Worm (Caenorhabditis elegans) whole organism, late embryonic: Measurements from ENCODE around the gene arid-1.

ENCODE experiments used
- C38D4.7 ChIP-seq: fragments of 200-800 bp; sonication (Bioruptor generic); optimal IDR thresholded peaks from 2 replicates; lab custom pipeline; 2018; ENCODE audit warnings: mild to moderate bottlenecking, missing genetic modification characterization, moderate library complexity, missing compliant biosample characterization
- T23F11.4 ChIP-seq: fragments of 200-800 bp; sonication (Bioruptor generic); optimal IDR thresholded peaks from 2 replicates; lab custom pipeline; 2018; ENCODE audit warnings: mild to moderate bottlenecking, missing genetic modification characterization, missing compliant biosample characterization
- Y22D7AL.16 ChIP-seq: sonication (generic microtip); optimal IDR thresholded peaks from 2 replicates; lab custom pipeline; 2016; ENCODE audit warnings: missing genetic modification characterization, missing compliant biosample characterization
- ceh-22 ChIP-seq: sonication (generic microtip); optimal IDR thresholded peaks from 2 replicates; lab custom pipeline; 2017; ENCODE audit warnings: missing biosample characterization, missing genetic modification characterization
- ceh-24 ChIP-seq: sonication (generic microtip); optimal IDR thresholded peaks from 2 replicates; lab custom pipeline; 2016; ENCODE audit warnings: mild to moderate bottlenecking, missing genetic modification characterization, missing compliant biosample characterization
- ceh-30 ChIP-seq: fragments of 150-350 bp; optimal IDR thresholded peaks from 2 replicates; lab custom pipeline; 2014; ENCODE audit warnings: missing biosample characterization, missing genetic modification characterization
- ceh-34 ChIP-seq: sonication (generic microtip); optimal IDR thresholded peaks from 2 replicates; lab custom pipeline; 2016; ENCODE audit warnings: mild to moderate bottlenecking, missing genetic modification characterization, missing compliant biosample characterization
- ceh-9 ChIP-seq: sonication (generic microtip); optimal IDR thresholded peaks from 2 replicates; lab custom pipeline; 2016; ENCODE audit warnings: mild to moderate bottlenecking, missing genetic modification characterization, inconsistent platforms, missing compliant biosample characterization
- dve-1 ChIP-seq: sonication (generic microtip); optimal IDR thresholded peaks from 2 replicates; lab custom pipeline; 2017; ENCODE audit warnings: antibody characterized with exemption, mild to moderate bottlenecking, missing genetic modification characterization, missing compliant biosample characterization
- elt-4 ChIP-seq: sonication (generic microtip); optimal IDR thresholded peaks from 2 replicates; lab custom pipeline; 2016; ENCODE audit warnings: missing genetic modification characterization, missing compliant biosample characterization
- fax-1 ChIP-seq: sonication (generic microtip); optimal IDR thresholded peaks from 2 replicates; lab custom pipeline; 2016; ENCODE audit warnings: missing genotype, missing genetic modification characterization, missing compliant biosample characterization
- fkh-10 ChIP-seq: fragments of 150-350 bp; optimal IDR thresholded peaks from 2 replicates; lab custom pipeline; 2014; ENCODE audit warnings: missing biosample characterization, missing genetic modification reagents, missing genetic modification characterization
- fkh-6 ChIP-seq: sonication (generic microtip); optimal IDR thresholded peaks from 2 replicates; lab custom pipeline; 2016; ENCODE audit warnings: missing genetic modification characterization, missing compliant biosample characterization
- gmeb-2 ChIP-seq: sonication (generic microtip); optimal IDR thresholded peaks from 2 replicates; lab custom pipeline; 2016; ENCODE audit warnings: missing genetic modification characterization, inconsistent platforms, missing compliant biosample characterization
- hlh-15 ChIP-seq: sonication (generic microtip); optimal IDR thresholded peaks from 2 replicates; lab custom pipeline; 2016; ENCODE audit warnings: missing genetic modification characterization, missing compliant biosample characterization
- hlh-30 ChIP-seq: sonication (generic microtip); optimal IDR thresholded peaks from 2 replicates; lab custom pipeline; 2017; ENCODE audit warnings: antibody characterized with exemption, missing genetic modification characterization, missing compliant biosample characterization; ENCODE audit not compliant: insufficient read depth
- hlh-8 ChIP-seq: sonication (generic microtip); optimal IDR thresholded peaks from 2 replicates; lab custom pipeline; 2016; ENCODE audit warnings: missing genotype, missing genetic modification characterization, missing compliant biosample characterization
- lin-11 ChIP-seq: fragments of 200-800 bp; sonication (Bioruptor generic); optimal IDR thresholded peaks from 2 replicates; lab custom pipeline; 2018; ENCODE audit warnings: mild to moderate bottlenecking, missing genetic modification characterization, missing compliant biosample characterization
- madf-2 ChIP-seq: sonication (generic microtip); optimal IDR thresholded peaks from 2 replicates; lab custom pipeline; 2017; ENCODE audit warnings: missing genetic modification characterization, missing compliant biosample characterization
- mec-3 ChIP-seq: sonication (generic microtip); optimal IDR thresholded peaks from 2 replicates; lab custom pipeline; 2016; ENCODE audit warnings: borderline replicate concordance, missing genetic modification characterization, missing compliant biosample characterization
- nfya-1 ChIP-seq: sonication (generic microtip); optimal IDR thresholded peaks from 2 replicates; lab custom pipeline; 2017; ENCODE audit warnings: missing genetic modification characterization, mild to moderate bottlenecking, missing compliant biosample characterization, antibody characterized with exemption, moderate library complexity
- npax-4 ChIP-seq: sonication (generic microtip); optimal IDR thresholded peaks from 2 replicates; lab custom pipeline; 2016; ENCODE audit warnings: missing genetic modification characterization, missing compliant biosample characterization
- pax-1 ChIP-seq: fragments of 150-350 bp; optimal IDR thresholded peaks from 2 replicates; lab custom pipeline; 2014; ENCODE audit warnings: missing biosample characterization, missing genetic modification characterization
- pha-4 ChIP-seq: fragments of 150-350 bp; optimal IDR thresholded peaks from 2 replicates; lab custom pipeline; 2018; ENCODE audit warnings: missing biosample characterization, missing genetic modification reagents, missing genetic modification characterization
- pqm-1 ChIP-seq: sonication (generic microtip); optimal IDR thresholded peaks from 2 replicates; lab custom pipeline; 2016; ENCODE audit warnings: missing genetic modification characterization, missing compliant biosample characterization
- ref-2 ChIP-seq: sonication (generic microtip); optimal IDR thresholded peaks from 2 replicates; lab custom pipeline; 2016; ENCODE audit warnings: missing genetic modification characterization, missing compliant biosample characterization
- syd-9 ChIP-seq: sonication (generic microtip); optimal IDR thresholded peaks from 2 replicates; lab custom pipeline; 2016; ENCODE audit warnings: mild to moderate bottlenecking, missing genetic modification characterization, moderate library complexity, missing compliant biosample characterization
- tbx-7 ChIP-seq: sonication (generic microtip); optimal IDR thresholded peaks from 2 replicates; lab custom pipeline; 2016; ENCODE audit warnings: missing genotype, missing genetic modification characterization, missing compliant biosample characterization
- ttx-3 ChIP-seq: sonication (generic microtip); optimal IDR thresholded peaks from 2 replicates; lab custom pipeline; 2016; ENCODE audit warnings: missing genetic modification reagents, missing genetic modification characterization, missing compliant biosample characterization
- unc-42 ChIP-seq: sonication (generic microtip); optimal IDR thresholded peaks from 2 replicates; lab custom pipeline; 2016; ENCODE audit warnings: missing genotype, missing genetic modification characterization, missing compliant biosample characterization
- unc-55 ChIP-seq: sonication (generic microtip); optimal IDR thresholded peaks from 2 replicates; lab custom pipeline; 2017; ENCODE audit warnings: missing biosample characterization, missing genetic modification reagents, missing genetic modification characterization
- zip-5 ChIP-seq: sonication (generic microtip); optimal IDR thresholded peaks from 2 replicates; lab custom pipeline; 2016; ENCODE audit warnings: missing genetic modification characterization, missing compliant biosample characterization
- ztf-16 ChIP-seq: sonication (generic microtip); optimal IDR thresholded peaks from 2 replicates; lab custom pipeline; 2017; ENCODE audit warnings: missing genetic modification characterization, missing compliant biosample characterization

Gene arid-1

DNA sequence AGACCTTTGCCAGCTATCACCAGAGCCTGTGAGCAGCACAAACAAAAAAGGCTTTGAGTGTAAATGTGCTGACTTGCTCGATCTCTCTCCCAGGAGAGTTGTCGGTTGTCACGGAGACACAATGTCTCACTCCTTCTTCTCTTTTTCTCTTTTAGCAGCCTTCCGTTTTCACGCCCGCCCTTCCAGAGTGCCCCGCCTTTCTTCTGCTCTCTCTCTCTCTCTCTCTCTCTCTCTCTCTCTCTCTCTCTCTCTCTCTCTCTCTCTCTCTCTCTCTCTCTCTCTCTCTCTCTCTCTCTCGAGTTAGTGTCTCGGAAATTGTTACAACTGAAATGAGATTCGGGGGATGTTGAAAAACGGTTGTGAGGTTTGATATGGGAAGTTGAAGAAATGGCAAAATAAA lies 12.5 kb upstream of the arid-1 start:
- peak; percentile 1 for TF ChIP-seq T23F11.4 (GFP tag; lab: Kevin White, UChicago)
- TF ChIP-seq ref-2 (tag; lab: Kevin White, UChicago) = no peak

DNA sequence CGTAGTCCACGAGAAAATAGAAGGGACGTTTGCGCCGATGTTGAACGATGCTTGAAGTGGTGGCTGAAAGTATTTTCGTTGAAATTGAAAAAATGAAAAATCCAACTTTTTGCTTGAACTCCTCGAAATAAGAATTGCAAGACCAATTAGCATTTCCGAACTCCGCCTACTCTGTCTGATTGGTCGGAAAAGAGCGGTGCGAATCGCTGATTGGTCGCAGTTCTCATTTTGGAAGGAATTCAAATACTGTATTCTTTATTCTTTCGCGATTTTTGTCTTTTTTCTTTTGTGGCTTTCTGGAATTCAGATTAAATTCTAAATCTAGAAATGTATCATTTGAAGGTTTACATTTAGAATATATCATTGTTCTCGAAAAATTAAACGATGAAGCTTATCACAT lies 11.4 kb upstream of the arid-1 start:
- TF ChIP-seq nfya-1 = peak; percentile 73
- TF ChIP-seq ttx-3 = no peak

DNA sequence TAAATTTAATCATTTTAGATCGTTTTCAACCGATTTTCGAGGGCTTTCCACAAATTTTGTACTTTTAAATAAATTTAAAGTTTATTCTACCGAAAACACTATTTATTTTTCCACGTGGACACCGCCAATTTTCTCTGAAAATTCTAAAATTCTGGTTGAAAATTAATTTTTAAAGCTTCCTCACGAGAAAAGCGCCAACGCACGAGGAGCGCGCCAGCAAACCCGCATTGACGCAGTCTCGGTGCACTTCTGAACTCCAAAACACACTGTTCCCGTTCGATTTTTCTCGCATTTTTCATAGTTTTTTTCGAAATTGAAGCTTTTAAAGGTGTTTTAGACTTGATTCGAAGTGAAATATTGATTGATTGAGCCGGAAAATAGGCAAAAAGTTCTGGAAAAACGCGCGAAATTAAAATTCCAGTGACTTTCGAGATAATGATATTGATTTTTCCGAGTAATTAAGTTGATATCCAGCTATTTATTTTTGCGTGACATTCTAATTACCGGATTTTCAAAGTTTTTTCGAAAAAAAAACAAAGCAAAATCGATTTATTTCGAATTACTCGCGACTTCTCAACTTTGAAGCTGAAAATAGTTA lies 9.0 kb upstream of the arid-1 start, which contains the start of gene cul-3:
Gene cul-3, plus strand, starts transcription at position 548 of the 598 bp plus-strand sequence.
- TF ChIP-seq nfya-1 (peak; percentile 39), unc-42 (peak; percentile 4), pax-1 (tag; lab: Kevin White, UChicago) (no peak), ztf-16 (tag; lab: Kevin White, UChicago) (peak; percentile 17)

DNA sequence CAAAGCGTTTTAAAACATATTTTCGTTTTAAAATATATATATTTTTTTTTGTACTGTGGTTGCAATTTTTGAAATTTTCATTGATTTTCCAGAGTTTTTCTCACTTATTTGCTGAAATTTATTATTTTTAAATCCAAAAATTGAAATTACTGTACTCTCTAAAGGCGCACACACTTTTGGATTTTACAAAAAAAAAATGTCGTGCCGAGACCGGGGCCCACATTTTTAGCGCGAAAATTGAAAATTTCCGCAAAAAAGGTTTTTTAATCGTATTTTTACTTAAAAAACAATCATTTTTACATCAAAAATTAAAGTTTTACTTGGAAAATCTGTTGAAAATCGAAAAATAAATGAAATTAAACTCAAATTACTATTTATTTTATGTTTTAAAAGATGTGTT lies 843 bp upstream of the arid-1 start:
- TF ChIP-seq tbx-7 (tag; lab: Kevin White, UChicago) (no peak), ceh-22 (tag; lab: Kevin White, UChicago) (no peak), unc-55 (GFP tag; lab: Kevin White, UChicago) (no peak), madf-2 (tag; lab: Kevin White, UChicago) (no peak), fkh-6 (tag; lab: Kevin White, UChicago) (no peak), hlh-30 (tag; lab: Kevin White, UChicago) (no peak), hlh-8 (tag; lab: Kevin White, UChicago) (no peak), fkh-10 (GFP tag; lab: Kevin White, UChicago) (no peak), unc-42 (no peak), ztf-16 (tag; lab: Kevin White, UChicago) (no peak), fax-1 (tag; lab: Kevin White, UChicago) (no peak), T23F11.4 (GFP tag; lab: Kevin White, UChicago) (no peak), ttx-3 (no peak)
- TF ChIP-seq, all 69 proteins: peak for 0

DNA sequence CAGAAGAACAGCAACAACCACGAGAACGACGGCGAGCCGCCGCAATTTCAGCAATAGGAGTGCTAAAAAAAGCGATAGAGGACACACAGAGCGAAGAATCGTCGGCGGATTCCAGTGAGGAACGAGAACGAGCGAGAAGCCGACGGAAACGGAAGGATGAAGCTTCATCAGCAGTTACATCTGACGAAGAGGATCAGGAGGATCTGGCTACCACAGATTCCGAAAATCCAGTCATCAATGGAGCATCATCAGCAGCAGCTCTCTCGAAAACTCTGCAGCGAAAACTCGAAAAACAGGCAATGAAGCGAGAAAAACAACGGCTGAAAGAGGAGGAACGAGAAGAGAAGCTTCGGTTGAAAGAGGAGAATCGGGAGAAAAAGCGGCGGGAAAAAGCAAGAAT lies 3.5 kb downstream of the arid-1 start:
- TF ChIP-seq pqm-1 (tag; lab: Kevin White, UChicago) (no peak), npax-4 (tag; lab: Kevin White, UChicago) (no peak), Y22D7AL.16 (tag; lab: Kevin White, UChicago) (no peak), dve-1 (no peak), elt-4 (peak; percentile 76), madf-2 (tag; lab: Kevin White, UChicago) (no peak), ceh-30 (no peak), mec-3 (tag; lab: Kevin White, UChicago) (peak; percentile 66)

DNA sequence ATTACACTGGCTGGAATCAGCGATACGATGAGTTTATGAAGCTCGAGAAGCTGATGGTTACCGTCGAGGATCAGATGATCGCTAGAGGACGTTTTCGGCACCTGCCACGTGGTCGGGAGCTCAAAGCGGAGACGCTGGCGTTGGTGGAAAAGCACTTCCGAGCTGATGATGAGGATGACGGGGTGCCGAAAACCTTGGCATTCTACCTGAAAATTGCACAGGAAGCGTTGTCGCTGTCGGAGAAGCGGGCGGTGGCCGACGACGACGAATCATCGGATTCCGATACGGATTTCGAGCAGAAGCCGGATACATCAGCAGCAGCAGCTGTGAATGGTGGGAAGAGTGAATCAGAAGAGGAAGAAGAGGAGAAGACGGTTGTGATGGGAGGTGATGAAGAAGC lies 8.8 kb downstream of the arid-1 start:
- TF ChIP-seq elt-4 (peak; percentile 77), gmeb-2 (tag; lab: Kevin White, UChicago) (no peak)

DNA sequence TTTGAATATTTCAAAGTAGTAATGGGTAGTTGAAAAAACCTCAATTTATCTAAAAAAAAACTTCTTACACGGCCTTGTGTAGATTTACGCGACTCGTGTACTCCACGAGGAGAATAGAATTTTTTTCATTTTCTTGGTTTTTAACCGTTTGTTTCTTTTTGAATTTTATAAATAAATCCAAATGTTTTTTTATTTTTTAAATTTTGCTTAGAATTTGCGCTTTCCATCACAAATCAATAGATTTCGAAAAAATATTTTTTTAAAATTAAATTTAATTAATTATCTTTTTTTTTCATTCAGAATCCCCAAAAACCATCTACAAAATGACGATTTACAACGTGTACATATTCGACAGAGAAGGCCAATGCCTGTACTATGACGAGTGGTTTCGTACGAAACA lies 15.3 kb downstream of the arid-1 start, which contains the start of gene trpp-1:
Gene trpp-1, plus strand, starts transcription at position 301 of the 400 bp plus-strand sequence.
- TF ChIP-seq fkh-6 (tag; lab: Kevin White, UChicago) (no peak), ceh-24 (tag; lab: Kevin White, UChicago) (no peak), zip-5 (tag; lab: Kevin White, UChicago) (no peak), gmeb-2 (tag; lab: Kevin White, UChicago) (no peak), ceh-34 (tag; lab: Kevin White, UChicago) (no peak), pax-1 (tag; lab: Kevin White, UChicago) (no peak), ttx-3 (no peak), syd-9 (tag; lab: Kevin White, UChicago) (no peak), ceh-30 (no peak), dve-1 (no peak), ceh-9 (tag; lab: Kevin White, UChicago) (no peak), pha-4 (no peak), lin-11 (no peak), ztf-16 (tag; lab: Kevin White, UChicago) (no peak), C38D4.7 (GFP tag; lab: Kevin White, UChicago) (no peak), hlh-15 (tag; lab: Kevin White, UChicago) (no peak), pqm-1 (tag; lab: Kevin White, UChicago) (no peak), npax-4 (tag; lab: Kevin White, UChicago) (no peak)
